Fruit fly (Drosophila melanogaster): Measurements from ENCODE around the gene AlaRS-m.

- TF ChIP-seq pan (optimal IDR thresholded peaks at IDR 0.05), result no peak
- TF ChIP-seq psq (optimal IDR thresholded peaks at IDR 0.05), result no peak
- TF ChIP-seq usp (GFP tag; optimal IDR thresholded peaks at IDR 0.05), result no peak
Measured at dm6 chr3L:5136123-5136522, 9.8 kb upstream of the AlaRS-m start, which contains the start of the genes CG10674 and CG4611.
